Worm (Caenorhabditis elegans): ENCODE data around the gene ZK546.4.
"Not testable (repeated sequence)": the region's sequence is repeated elsewhere in the genome, so short reads cannot be mapped to it uniquely, and the experiment has no call there.

- not testable (repeated sequence) for TF ChIP-seq ama-1 (optimal IDR thresholded peaks at IDR 0.05); flt-1 (GFP tag; IDR thresholded peaks at IDR 0.05); hmg-4 (GFP tag; optimal IDR thresholded peaks at IDR 0.05)
These were observed 21.4 kb upstream of the ZK546.4 start, which contains the start of gene msp-31 for ce11 chrII:4916462-4916861.

Data from whole organism, early embryonic.